Worm (Caenorhabditis elegans): ENCODE data around the gene pdha-1.
A peak's percentile ranks its signal among the peaks of the same experiment; 100 is the strongest.

Gene pdha-1

ce11 chrII:8071801-8072544 lies 5.9 kb downstream of the pdha-1 start:
- TF ChIP-seq F13H6.1 (tag; optimal IDR thresholded peaks at IDR 0.05) (peak; percentile 76), fos-1 (tag; optimal IDR thresholded peaks at IDR 0.05) (peak; percentile 26), Y55F3AM.14 (GFP tag; optimal IDR thresholded peaks at IDR 0.05) (no peak), nhr-21 (tag; optimal IDR thresholded peaks at IDR 0.05) (peak; percentile 76), crh-2 (tag; optimal IDR thresholded peaks at IDR 0.05) (peak; percentile 77), skn-1 (tag; optimal IDR thresholded peaks at IDR 0.05) (no peak), nhr-11 (tag; optimal IDR thresholded peaks at IDR 0.05) (no peak), ceh-82 (tag; optimal IDR thresholded peaks at IDR 0.05) (no peak), nhr-12 (tag; optimal IDR thresholded peaks at IDR 0.05) (no peak), unc-62 (GFP tag; optimal IDR thresholded peaks at IDR 0.05) (peak; percentile 63), egl-27 (tag; optimal IDR thresholded peaks at IDR 0.05) (peak; percentile 3), aly-2 (tag; optimal IDR thresholded peaks at IDR 0.05) (no peak), peb-1 (tag; optimal IDR thresholded peaks at IDR 0.05) (no peak), mbf-1 (tag; optimal IDR thresholded peaks at IDR 0.05) (no peak), nhr-25 (tag; optimal IDR thresholded peaks at IDR 0.05) (peak; percentile 63), lin-39 (tag; optimal IDR thresholded peaks at IDR 0.05) (no peak), R02D3.7 (tag; optimal IDR thresholded peaks at IDR 0.05) (no peak), lin-13 (GFP tag; optimal IDR thresholded peaks at IDR 0.05) (peak; percentile 11), ztf-11 (tag; optimal IDR thresholded peaks at IDR 0.05) (no peak), mab-5 (tag; optimal IDR thresholded peaks at IDR 0.05) (peak; percentile 48), ceh-16 (tag; optimal IDR thresholded peaks at IDR 0.05) (no peak), nhr-129 (tag; optimal IDR thresholded peaks at IDR 0.05) (peak; percentile 80), nhr-10 (tag; optimal IDR thresholded peaks at IDR 0.05) (no peak), gmeb-1 (tag; optimal IDR thresholded peaks at IDR 0.05) (no peak), mdl-1 (tag; optimal IDR thresholded peaks at IDR 0.05) (peak in 1 of 2 experiments; percentile 83), sem-4 (tag; optimal IDR thresholded peaks at IDR 0.05) (no peak), dmd-4 (tag; optimal IDR thresholded peaks at IDR 0.05) (no peak), ztf-4 (tag; optimal IDR thresholded peaks at IDR 0.05) (peak; percentile 18), C34F6.9 (tag; optimal IDR thresholded peaks at IDR 0.05) (peak; percentile 81), nhr-77 (tag; optimal IDR thresholded peaks at IDR 0.05) (no peak), nhr-6 (tag; optimal IDR thresholded peaks at IDR 0.05) (peak; percentile 45), elt-1 (tag; optimal IDR thresholded peaks at IDR 0.05) (no peak), sma-9 (GFP tag; optimal IDR thresholded peaks at IDR 0.05) (peak; percentile 91), sma-9 (tag; optimal IDR thresholded peaks at IDR 0.05) (no peak), zag-1 (tag; optimal IDR thresholded peaks at IDR 0.05) (peak; percentile 53), snpc-4 (tag; optimal IDR thresholded peaks at IDR 0.05) (peak; percentile 38), lin-11 (tag; optimal IDR thresholded peaks at IDR 0.05) (no peak), lsy-2 (tag; optimal IDR thresholded peaks at IDR 0.05) (peak in 1 of 2 experiments; percentile 80), blmp-1 (tag; optimal IDR thresholded peaks at IDR 0.05; ENCODE audit: insufficient read depth) (peak; percentile 39), ZK546.5 (tag; optimal IDR thresholded peaks at IDR 0.05) (no peak), sma-3 (GFP tag; optimal IDR thresholded peaks at IDR 0.05) (no peak), elt-3 (tag; optimal IDR thresholded peaks at IDR 0.05) (no peak), nhr-237 (tag; optimal IDR thresholded peaks at IDR 0.05) (no peak), alr-1 (tag; optimal IDR thresholded peaks at IDR 0.05) (no peak), ztf-1 (GFP tag; conservative IDR thresholded peaks at IDR 0.05) (no peak), unc-55 (GFP tag; optimal IDR thresholded peaks at IDR 0.05) (peak; percentile 45), ama-1 (optimal IDR thresholded peaks at IDR 0.05) (no peak), nhr-23 (tag; optimal IDR thresholded peaks at IDR 0.05) (no peak), unc-39 (tag; optimal IDR thresholded peaks at IDR 0.05) (no peak)
